Worm (Caenorhabditis elegans) whole organism, late embryonic: ENCODE measurements around the gene ipla-3.

ENCODE experiments used
- dve-1 ChIP-seq: sonication (generic microtip); optimal IDR thresholded peaks from 2 replicates; lab custom pipeline; 2017; ENCODE audit warnings: antibody characterized with exemption, mild to moderate bottlenecking, missing genetic modification characterization, missing compliant biosample characterization
- fkh-10 ChIP-seq: fragments of 150-350 bp; optimal IDR thresholded peaks from 2 replicates; lab custom pipeline; 2014; ENCODE audit warnings: missing biosample characterization, missing genetic modification reagents, missing genetic modification characterization

DNA sequence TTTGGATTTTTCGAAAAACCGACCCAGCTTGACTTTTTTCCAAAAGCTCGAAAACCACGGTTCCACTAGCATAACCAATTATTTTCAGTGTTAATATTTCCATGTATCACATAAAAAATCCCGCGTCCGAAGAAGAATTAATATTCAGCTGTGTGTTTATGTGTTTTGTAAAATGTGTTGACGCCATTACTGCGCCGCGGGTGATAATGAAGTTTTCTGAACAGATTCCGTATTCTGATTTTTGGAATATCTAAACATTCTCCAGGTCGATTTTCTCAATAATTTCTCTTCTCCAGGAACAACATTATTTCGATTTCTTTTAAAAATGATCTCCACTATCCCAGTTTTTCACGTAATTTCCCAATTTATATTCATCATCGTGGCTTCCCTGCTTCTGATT is 5.6 kb upstream of the ipla-3 start, which contains the start of gene srxa-6:
- TF ChIP-seq dve-1 (tag; lab: Kevin White, UChicago) (no peak), fkh-10 (GFP tag; lab: Kevin White, UChicago) (no peak)
